Fruit fly (Drosophila melanogaster): Measurements from ENCODE around the gene Bre1.

Bre1 gene

dm6 chr3L:5749616-5750336 is 44.2 kb downstream of the Bre1 start (continued):
- TF ChIP-seq CG6791 (GFP tag; IDR thresholded peaks at IDR 0.05; ENCODE audit: partially characterized antibody) (peak; percentile 49; the same call in 1 of the 3 replicates), YL-1 (GFP tag; optimal IDR thresholded peaks at IDR 0.05) (peak; percentile 34), CG3726 (GFP tag; IDR thresholded peaks at IDR 0.05) (no peak), gsb (GFP tag; IDR thresholded peaks at IDR 0.05) (no peak), B-H2 (GFP tag; optimal IDR thresholded peaks at IDR 0.05) (peak; percentile 52), chn (GFP tag; optimal IDR thresholded peaks at IDR 0.05) (no peak), E2f2 (GFP tag; IDR thresholded peaks at IDR 0.05) (peak; percentile 98), ato (GFP tag; IDR thresholded peaks at IDR 0.05; ENCODE audit: partially characterized antibody) (0 out of 2 replicates have a peak, but pooled peaks have one; percentile 23), CG9932 (GFP tag; IDR thresholded peaks at IDR 0.05) (no peak; the same call in 1 of the 2 replicates), CG3847 (GFP tag; IDR thresholded peaks at IDR 0.05) (peak; percentile 65), Opbp (GFP tag; IDR thresholded peaks at IDR 0.05; ENCODE audit: partially characterized antibody) (peak; percentile 47; the same call in 1 of the 3 replicates), CG8359 (GFP tag; optimal IDR thresholded peaks at IDR 0.05; ENCODE audit: borderline replicate concordance) (no peak), CG3163 (GFP tag; optimal IDR thresholded peaks at IDR 0.05) (no peak), CG1602 (GFP tag; optimal IDR thresholded peaks at IDR 0.05) (no peak), pzg (GFP tag; optimal IDR thresholded peaks at IDR 0.05) (peak; percentile 58), Kr (GFP tag; optimal IDR thresholded peaks at IDR 0.05) (no peak), CG17186 (GFP tag; optimal IDR thresholded peaks at IDR 0.05) (no peak), chif (GFP tag; optimal IDR thresholded peaks at IDR 0.05) (peak in 1 of 2 experiments; percentile 13), CG12659 (GFP tag; optimal IDR thresholded peaks at IDR 0.05) (peak; percentile 46), CG32532 (GFP tag; IDR thresholded peaks at IDR 0.05) (peak; percentile 26; the same call in 1 of the 2 replicates), CG10274 (GFP tag; optimal IDR thresholded peaks at IDR 0.05) (no peak), crc (GFP tag; optimal IDR thresholded peaks at IDR 0.05) (no peak), HmgD (GFP tag; optimal IDR thresholded peaks at IDR 0.05) (peak; percentile 25), gem (tag; optimal IDR thresholded peaks at IDR 0.05) (peak; percentile 12), nau (GFP tag; optimal IDR thresholded peaks at IDR 0.05) (no peak), CG15601 (tag; optimal IDR thresholded peaks at IDR 0.05) (peak; percentile 17), gfzf (GFP tag; optimal IDR thresholded peaks at IDR 0.05) (peak; percentile 19), Hr3 (GFP tag; optimal IDR thresholded peaks at IDR 0.05) (no peak), Dbx (GFP tag; IDR thresholded peaks at IDR 0.05) (0 out of 3 replicates have a peak, but pooled peaks have one; percentile 25), dpn (GFP tag; optimal IDR thresholded peaks at IDR 0.05) (peak in 1 of 2 experiments; percentile 26), chinmo (GFP tag; IDR thresholded peaks at IDR 0.05; ENCODE audit: partially characterized antibody) (peak; percentile 66; the same call in 1 of the 4 replicates), Dp (GFP tag; optimal IDR thresholded peaks at IDR 0.05) (peak; percentile 98), CG2199 (GFP tag; IDR thresholded peaks at IDR 0.05) (peak; percentile 21; the same call in 1 of the 3 replicates), CG15514 (GFP tag; optimal IDR thresholded peaks at IDR 0.05) (peak; percentile 57), lbe (GFP tag; optimal IDR thresholded peaks at IDR 0.05) (peak; percentile 8), Bgb (GFP tag; IDR thresholded peaks at IDR 0.05; ENCODE audit: partially characterized antibody) (peak; percentile 20; the same call in 1 of the 2 replicates), CG2120 (GFP tag; optimal IDR thresholded peaks at IDR 0.05) (peak; percentile 19), sisA (GFP tag; IDR thresholded peaks at IDR 0.05) (no peak), CG33213 (GFP tag; optimal IDR thresholded peaks at IDR 0.05) (peak; percentile 48), CG12155 (GFP tag; optimal IDR thresholded peaks at IDR 0.05) (peak; percentile 41), CoRest (tag; optimal IDR thresholded peaks at IDR 0.05) (peak; percentile 62), HmgZ (tag; optimal IDR thresholded peaks at IDR 0.05) (peak; percentile 76), CG13287 (GFP tag; IDR thresholded peaks at IDR 0.05; ENCODE audit: partially characterized antibody) (peak; percentile 46; the same call in 1 of the 2 replicates), CG12391 (tag; optimal IDR thresholded peaks at IDR 0.05) (peak; percentile 30), CTCF (GFP tag; optimal IDR thresholded peaks at IDR 0.05) (peak; percentile 97), CG6689 (GFP tag; IDR thresholded peaks at IDR 0.05) (no peak), CG4360 (GFP tag; IDR thresholded peaks at IDR 0.05) (peak; percentile 9; the same call in 1 of the 2 replicates), CG17912 (GFP tag; optimal IDR thresholded peaks at IDR 0.05) (peak; percentile 57)

Measured in whole organism, embryonic.